Fruit fly (Drosophila melanogaster) whole organism, pupa: ENCODE measurements around the gene CG13042.

Experiments used
- CG10348 ChIP-seq: fragments of 200-800 bp; sonication (Bioruptor generic); IDR thresholded peaks from 2 replicates; pipeline ENCODE4 v1.3.6; 2022; ENCODE audit warnings: missing biosample characterization, missing genetic modification characterization
- CG13204 ChIP-seq: fragments of 200-800 bp; sonication (Bioruptor generic); optimal IDR thresholded peaks from 2 replicates; lab custom pipeline; 2018; ENCODE audit warnings: missing biosample characterization, mild to moderate bottlenecking, missing genetic modification characterization, moderate library complexity
- CG14655 ChIP-seq: fragments of 200-800 bp; sonication (Bioruptor generic); optimal IDR thresholded peaks from 3 replicates; lab custom pipeline; 2017; ENCODE audit warnings: mild to moderate bottlenecking, missing biosample characterization, missing genetic modification reagents, missing genetic modification characterization
- CG15710 ChIP-seq: fragments of 200-800 bp; sonication (Bioruptor generic); optimal IDR thresholded peaks from 2 replicates; lab custom pipeline; 2018; ENCODE audit warnings: missing biosample characterization, mild to moderate bottlenecking, missing genetic modification characterization, moderate library complexity
- CG17806 ChIP-seq: fragments of 200-800 bp; sonication (Bioruptor generic); optimal IDR thresholded peaks from 2 replicates; lab custom pipeline; 2018; ENCODE audit warnings: missing biosample characterization, mild to moderate bottlenecking, missing genetic modification characterization, moderate library complexity
- CG34367 ChIP-seq: fragments of 200-800 bp; sonication (Bioruptor generic); optimal IDR thresholded peaks from 2 replicates; lab custom pipeline; 2018; ENCODE audit warnings: missing biosample characterization, mild to moderate bottlenecking, missing genetic modification characterization
- CG4496 ChIP-seq: fragments of 200-800 bp; sonication (Bioruptor generic); IDR thresholded peaks from 3 replicates; pipeline ENCODE4 v1.3.6; 2022; ENCODE audit warnings: missing biosample characterization, missing genetic modification characterization
- CG8159 ChIP-seq: fragments of 200-800 bp; sonication (Bioruptor generic); optimal IDR thresholded peaks from 3 replicates; lab custom pipeline; 2018; ENCODE audit warnings: missing biosample characterization, mild to moderate bottlenecking, missing genetic modification characterization, moderate library complexity
- CG9948 ChIP-seq: fragments of 200-800 bp; sonication (Bioruptor generic); optimal IDR thresholded peaks from 2 replicates; lab custom pipeline; 2018; ENCODE audit warnings: missing biosample characterization, mild to moderate bottlenecking, missing genetic modification characterization, moderate library complexity
- D1 ChIP-seq: fragments of 200-800 bp; sonication (Bioruptor generic); optimal IDR thresholded peaks from 2 replicates; lab custom pipeline; 2018; ENCODE audit warnings: missing biosample characterization, mild to moderate bottlenecking, missing genetic modification characterization, moderate library complexity
- EcR ChIP-seq: fragments of 200-800 bp; sonication (Bioruptor generic); optimal IDR thresholded peaks from 3 replicates; lab custom pipeline; 2019; ENCODE audit warnings: missing biosample characterization, missing genetic modification characterization, mild to moderate bottlenecking, moderate library complexity, missing genetic modification reagents
- Ets98B ChIP-seq: fragments of 200-800 bp; sonication (Bioruptor generic); IDR thresholded peaks from 2 replicates; pipeline ENCODE4 v1.3.6; 2022; ENCODE audit warnings: missing biosample characterization, missing genetic modification characterization
- Pif1A ChIP-seq: fragments of 200-800 bp; sonication (Bioruptor generic); optimal IDR thresholded peaks from 3 replicates; lab custom pipeline; 2016; ENCODE audit warnings: missing biosample characterization, missing genetic modification characterization
- Pif1B ChIP-seq: fragments of 200-800 bp; sonication (Bioruptor generic); optimal IDR thresholded peaks from 3 replicates; lab custom pipeline; 2016; ENCODE audit warnings: missing biosample characterization, missing genetic modification characterization
- Snoo ChIP-seq: fragments of 200-800 bp; sonication (Bioruptor generic); optimal IDR thresholded peaks from 3 replicates; lab custom pipeline; 2017; ENCODE audit warnings: missing biosample characterization, mild to moderate bottlenecking, missing genetic modification characterization, inconsistent platforms
- gl ChIP-seq: fragments of 200-800 bp; sonication (Bioruptor generic); optimal IDR thresholded peaks from 2 replicates; lab custom pipeline; 2018; ENCODE audit warnings: missing biosample characterization, mild to moderate bottlenecking, missing genetic modification characterization

The CG13042 gene

dm6 chr3L:16259552-16259951 lies 48.7 kb downstream of the CG13042 start, which contains the start of gene CG13053:
TSS of gene CG13053 (minus strand) at chr3L:16259722.
- TF ChIP-seq Snoo (tag; lab: Kevin White, UChicago) (no peak), CG8159 (tag; lab: Kevin White, UChicago) (peak; percentile 82), gl (tag; lab: Kevin White, UChicago) (peak; percentile 41), D1 (tag; lab: Kevin White, UChicago) (peak; percentile 5), CG17806 (tag; lab: Kevin White, UChicago) (peak; percentile 84), CG13204 (GFP tag; lab: Kevin White, UChicago) (peak; percentile 31), CG9948 (tag; lab: Kevin White, UChicago) (peak; percentile 79), Pif1B (GFP tag; lab: Kevin White, UChicago) (peak; percentile 50), CG4496 (GFP tag; lab: Robert Waterston, UW) (no peak), CG15710 (tag; lab: Kevin White, UChicago) (peak; percentile 76), Ets98B (no peak), Pif1A (GFP tag; lab: Kevin White, UChicago) (peak; percentile 27), CG34367 (peak; percentile 70), EcR (peak; percentile 82), CG14655 (GFP tag; lab: Kevin White, UChicago) (peak; percentile 57), CG10348 (GFP tag; lab: Robert Waterston, UW) (no peak)
